Fruit fly (Drosophila melanogaster): ENCODE measurements around the gene CG9377.

The CG9377 gene

dm6 chr2L:13378488-13378964 is 17.2 kb upstream of the CG9377 start, which contains the start of the genes CG9302 and beta'COP (continued):
- TF ChIP-seq CrebB (tag; optimal IDR thresholded peaks at IDR 0.05) (no peak), CG14965 (GFP tag; optimal IDR thresholded peaks at IDR 0.05; ENCODE audit: borderline replicate concordance) (no peak), H2.0 (GFP tag; IDR thresholded peaks at IDR 0.05) (no peak), Hr39 (optimal IDR thresholded peaks at IDR 0.05) (no peak), Ets65A (GFP tag) (peak; percentile 93), CG15479 (GFP tag; optimal IDR thresholded peaks at IDR 0.05) (no peak), Dll (GFP tag; IDR thresholded peaks at IDR 0.05; ENCODE audit: partially characterized antibody) (peak; percentile 76), NC2α (GFP tag; optimal IDR thresholded peaks at IDR 0.05) (no peak), dm (GFP tag; optimal IDR thresholded peaks at IDR 0.05) (peak; percentile 37), Eip74EF (GFP tag; optimal IDR thresholded peaks at IDR 0.05) (no peak), ftz-f1 (GFP tag; optimal IDR thresholded peaks at IDR 0.05) (no peak), bigmax (GFP tag; optimal IDR thresholded peaks at IDR 0.05) (peak; percentile 31), bbx (GFP tag; IDR thresholded peaks at IDR 0.05; ENCODE audit: partially characterized antibody) (no peak; the same call in 1 of the 2 replicates), ci (GFP tag; IDR thresholded peaks at IDR 0.05) (no peak), kay (GFP tag; optimal IDR thresholded peaks at IDR 0.05) (peak; percentile 75), CG3407 (GFP tag; optimal IDR thresholded peaks at IDR 0.05) (no peak), Lim3 (GFP tag; IDR thresholded peaks at IDR 0.05) (no peak), CG17328 (GFP tag; IDR thresholded peaks at IDR 0.05) (no peak), D (optimal IDR thresholded peaks at IDR 0.05) (no peak), D (GFP tag; optimal IDR thresholded peaks at IDR 0.05) (peak; percentile 32), disco-r (GFP tag; optimal IDR thresholded peaks at IDR 0.05) (no peak), Ets97D (GFP tag; optimal IDR thresholded peaks at IDR 0.05) (peak; percentile 45), mld (GFP tag; IDR thresholded peaks at IDR 0.05; ENCODE audit: partially characterized antibody) (no peak), Xbp1 (GFP tag; optimal IDR thresholded peaks at IDR 0.05) (peak; percentile 83), CG32532 (GFP tag; IDR thresholded peaks at IDR 0.05) (peak; percentile 46), zen (tag; optimal IDR thresholded peaks at IDR 0.05) (peak; percentile 84), fru (optimal IDR thresholded peaks at IDR 0.05) (no peak), slp2 (GFP tag; optimal IDR thresholded peaks at IDR 0.05) (peak; percentile 21), CG31388 (GFP tag; optimal IDR thresholded peaks at IDR 0.05) (no peak), CG11247 (GFP tag; IDR thresholded peaks at IDR 0.05) (peak; percentile 39), CG2129 (GFP tag; IDR thresholded peaks at IDR 0.05; ENCODE audit: partially characterized antibody) (no peak), CG11504 (tag; optimal IDR thresholded peaks at IDR 0.05) (no peak), CG12219 (GFP tag; optimal IDR thresholded peaks at IDR 0.05) (no peak), CG7839 (tag; optimal IDR thresholded peaks at IDR 0.05) (peak; percentile 75), CG14710 (tag; optimal IDR thresholded peaks at IDR 0.05) (peak; percentile 81), CG15073 (GFP tag; optimal IDR thresholded peaks at IDR 0.05) (no peak), CG6272 (GFP tag; IDR thresholded peaks at IDR 0.05) (peak; percentile 58; the same call in 1 of the 2 replicates), dysf (GFP tag; IDR thresholded peaks at IDR 0.05) (peak; percentile 68; the same call in 2 of the 3 replicates), CG2712 (tag; optimal IDR thresholded peaks at IDR 0.05) (peak; percentile 81), dmrt99B (tag; optimal IDR thresholded peaks at IDR 0.05) (no peak), CG12744 (GFP tag; optimal IDR thresholded peaks at IDR 0.05) (peak; percentile 21), eve (GFP tag; optimal IDR thresholded peaks at IDR 0.05) (no peak), nmo (GFP tag; optimal IDR thresholded peaks at IDR 0.05) (peak; percentile 91), trem (tag; optimal IDR thresholded peaks at IDR 0.05) (peak; percentile 68), Blimp-1 (GFP tag; optimal IDR thresholded peaks at IDR 0.05) (no peak), Max (GFP tag; optimal IDR thresholded peaks at IDR 0.05) (peak; percentile 64), CG6654 (GFP tag; optimal IDR thresholded peaks at IDR 0.05) (peak; percentile 5), Stat92E (GFP tag; optimal IDR thresholded peaks at IDR 0.05) (peak in 1 of 3 experiments; percentile 58), CG8924 (tag; optimal IDR thresholded peaks at IDR 0.05) (peak; percentile 72), Antp (GFP tag; optimal IDR thresholded peaks at IDR 0.05) (peak; percentile 34), CG4617 (GFP tag; optimal IDR thresholded peaks at IDR 0.05; ENCODE audit: borderline replicate concordance) (peak; percentile 50)

Data from whole organism, embryonic.